Worm (Caenorhabditis elegans): ENCODE results near the gene srbc-25.

Gene srbc-25

ce11 chrV:17177967-17178366 lies 4.1 kb downstream of the srbc-25 start, which contains the start of gene srsx-1:
TSS of gene srsx-1 (minus strand) at chrV:17178067.
- TF ChIP-seq pha-4 (tag; optimal IDR thresholded peaks at IDR 0.05): no peak
- TF ChIP-seq ceh-83 (GFP tag; optimal IDR thresholded peaks at IDR 0.05): no peak
- no peak for TF ChIP-seq nhr-2 (tag; optimal IDR thresholded peaks at IDR 0.05)
- TF ChIP-seq tbx-8 (GFP tag; optimal IDR thresholded peaks at IDR 0.05): no peak
- TF ChIP-seq elt-3 (tag; optimal IDR thresholded peaks at IDR 0.05): no peak
- no peak for TF ChIP-seq mep-1 (tag; optimal IDR thresholded peaks at IDR 0.05)
- no peak for TF ChIP-seq snpc-4 (tag; optimal IDR thresholded peaks at IDR 0.05)
- TF ChIP-seq lsy-2 (tag; optimal IDR thresholded peaks at IDR 0.05): no peak
- TF ChIP-seq sptf-1 (tag; optimal IDR thresholded peaks at IDR 0.05): no peak
- no peak for TF ChIP-seq lin-13 (tag; optimal IDR thresholded peaks at IDR 0.05)
- no peak for TF ChIP-seq elt-1 (tag; optimal IDR thresholded peaks at IDR 0.05; ENCODE audit: borderline replicate concordance, insufficient read depth)
- no peak for TF ChIP-seq unc-120 (tag; optimal IDR thresholded peaks at IDR 0.05; ENCODE audit: poor library complexity, severe bottlenecking)
- no peak for TF ChIP-seq cnd-1 (tag; optimal IDR thresholded peaks at IDR 0.05)
- TF ChIP-seq unc-39 (tag; optimal IDR thresholded peaks at IDR 0.05): no peak
- TF ChIP-seq ztf-11 (tag; optimal IDR thresholded peaks at IDR 0.05): no peak
- no peak for TF ChIP-seq zip-8 (tag; optimal IDR thresholded peaks at IDR 0.05)
- no peak for TF ChIP-seq nhr-237 (tag; optimal IDR thresholded peaks at IDR 0.05)
- no peak for TF ChIP-seq hlh-1 (tag; optimal IDR thresholded peaks at IDR 0.05)
- no peak for TF ChIP-seq bed-3 (GFP tag; optimal IDR thresholded peaks at IDR 0.05)

ce11 chrV:17178457-17178856 lies 4.6 kb downstream of the srbc-25 start, which contains the start of gene srh-174:
TSS of gene srh-174 (plus strand) at chrV:17178757.
- TF ChIP-seq ces-1 (GFP tag; optimal IDR thresholded peaks at IDR 0.05): no peak
- no peak for TF ChIP-seq nhr-76 (tag; optimal IDR thresholded peaks at IDR 0.05)
- TF ChIP-seq ceh-83 (GFP tag; optimal IDR thresholded peaks at IDR 0.05): no peak
- no peak for TF ChIP-seq blmp-1 (tag; optimal IDR thresholded peaks at IDR 0.05)
- no peak for TF ChIP-seq lin-13 (tag; optimal IDR thresholded peaks at IDR 0.05)
- TF ChIP-seq snpc-4 (tag; optimal IDR thresholded peaks at IDR 0.05): no peak
- no peak for TF ChIP-seq elt-1 (tag; optimal IDR thresholded peaks at IDR 0.05; ENCODE audit: borderline replicate concordance, insufficient read depth)
- TF ChIP-seq nhr-12 (tag; optimal IDR thresholded peaks at IDR 0.05): no peak
- no peak for TF ChIP-seq mab-5 (tag; optimal IDR thresholded peaks at IDR 0.05)

ce11 chrV:17182045-17182444 lies 8.2 kb downstream of the srbc-25 start, which contains the start of gene srh-159:
TSS of gene srh-159 (plus strand) at chrV:17182345.
- no peak for TF ChIP-seq hlh-1 (tag; optimal IDR thresholded peaks at IDR 0.05)
- no peak for TF ChIP-seq zip-8 (tag; optimal IDR thresholded peaks at IDR 0.05)

- no peak for TF ChIP-seq bed-3 (GFP tag; optimal IDR thresholded peaks at IDR 0.05)
- no peak for TF ChIP-seq elt-1 (tag; optimal IDR thresholded peaks at IDR 0.05; ENCODE audit: borderline replicate concordance, insufficient read depth)
- no peak for TF ChIP-seq ceh-43 (GFP tag; optimal IDR thresholded peaks at IDR 0.05)
- no peak for TF ChIP-seq ceh-39 (tag; optimal IDR thresholded peaks at IDR 0.05)
- TF ChIP-seq mls-2 (tag; optimal IDR thresholded peaks at IDR 0.05): no peak
- TF ChIP-seq snpc-4 (tag; optimal IDR thresholded peaks at IDR 0.05): no peak
- TF ChIP-seq nhr-12 (tag; optimal IDR thresholded peaks at IDR 0.05): no peak
- no peak for TF ChIP-seq M03D4.4 (tag; optimal IDR thresholded peaks at IDR 0.05)
- TF ChIP-seq mab-5 (tag; optimal IDR thresholded peaks at IDR 0.05): no peak
- no peak for TF ChIP-seq nhr-2 (tag; optimal IDR thresholded peaks at IDR 0.05)
- TF ChIP-seq flh-1 (GFP tag; optimal IDR thresholded peaks at IDR 0.05): no peak
- no peak for TF ChIP-seq ham-2 (GFP tag; optimal IDR thresholded peaks at IDR 0.05)
- no peak for TF ChIP-seq unc-120 (tag; optimal IDR thresholded peaks at IDR 0.05; ENCODE audit: poor library complexity, severe bottlenecking)
- no peak for TF ChIP-seq tbx-8 (GFP tag; optimal IDR thresholded peaks at IDR 0.05)
- no peak for TF ChIP-seq lin-32 (GFP tag; optimal IDR thresholded peaks at IDR 0.05)
- no peak for TF ChIP-seq blmp-1 (tag; optimal IDR thresholded peaks at IDR 0.05)
These were observed 16.6 kb downstream of the srbc-25 start, which contains the start of gene str-199 for ce11 chrV:17190399-17190798. TSS of gene str-199 (minus strand) at chrV:17190499.

ce11 chrV:17192238-17192637 lies 18.4 kb downstream of the srbc-25 start, which contains the start of gene srz-47:
TSS of gene srz-47 (minus strand) at chrV:17192338.
- no peak for TF ChIP-seq nhr-76 (tag; optimal IDR thresholded peaks at IDR 0.05)
- TF ChIP-seq mls-2 (tag; optimal IDR thresholded peaks at IDR 0.05): no peak
- no peak for TF ChIP-seq unc-62 (GFP tag; optimal IDR thresholded peaks at IDR 0.05)
- TF ChIP-seq unc-39 (tag; optimal IDR thresholded peaks at IDR 0.05): no peak
- no peak for TF ChIP-seq lsy-2 (tag; optimal IDR thresholded peaks at IDR 0.05)
- TF ChIP-seq mep-1 (tag; optimal IDR thresholded peaks at IDR 0.05): no peak

Data from whole organism, mixed stage, embryonic.